Worm (Caenorhabditis elegans) whole organism, mixed stage, embryonic: ENCODE measurements around the gene T10B9.9.

ENCODE experiments used
- hlh-1 ChIP-seq: fragments of 150-350 bp; optimal IDR thresholded peaks from 2 replicates; lab custom pipeline; 2014; ENCODE audit warnings: missing biosample characterization, missing genetic modification reagents, missing genetic modification characterization
- lsy-2 ChIP-seq: fragments of 150-350 bp; optimal IDR thresholded peaks from 2 replicates; lab custom pipeline; 2014; ENCODE audit warnings: missing biosample characterization, missing genetic modification characterization

Gene T10B9.9

ce11 chrII:9727192-9727699 lies 48.4 kb downstream of the T10B9.9 start:
- TF ChIP-seq lsy-2 (tag; lab: Kevin White, UChicago) (no peak), hlh-1 (tag; lab: Kevin White, UChicago) (peak; percentile 0)
